Fruit fly (Drosophila melanogaster) whole organism, embryonic: ENCODE measurements around the gene Sox21a.

Source experiments
- Abd-B ChIP-seq: fragments of 200-800 bp; sonication (Bioruptor generic); optimal IDR thresholded peaks from 2 replicates; lab custom pipeline; 2018; ENCODE audit warnings: missing biosample characterization, mild to moderate bottlenecking, missing genetic modification characterization, moderate library complexity
- Aef1 ChIP-seq: fragments of 200-800 bp; sonication (Bioruptor generic); IDR thresholded peaks from 3 replicates; pipeline ENCODE4 v1.3.6; 2022; ENCODE audit warnings: missing biosample characterization, missing genetic modification characterization
- BEAF-32 ChIP-seq: fragments of 200-800 bp; sonication (Bioruptor generic); optimal IDR thresholded peaks from 3 replicates; lab custom pipeline; 2017; ENCODE audit warnings: missing biosample characterization, missing genetic modification characterization, mild to moderate bottlenecking, moderate library complexity, missing genetic modification reagents
- CG10321 ChIP-seq: fragments of 200-800 bp; sonication (Bioruptor generic); IDR thresholded peaks from 2 replicates; pipeline ENCODE4 v1.3.6; 2022; ENCODE audit warnings: missing biosample characterization, missing genetic modification characterization
- CG11456 ChIP-seq: fragments of 200-800 bp; sonication (Bioruptor generic); IDR thresholded peaks from 3 replicates; pipeline ENCODE4 v1.3.6; 2022; ENCODE audit warnings: missing biosample characterization, missing genetic modification characterization
- CG12155 ChIP-seq: fragments of 200-800 bp; sonication (Bioruptor generic); optimal IDR thresholded peaks from 3 replicates; lab custom pipeline; 2016; ENCODE audit warnings: missing biosample characterization, missing genetic modification characterization
- CG12769 ChIP-seq: fragments of 200-800 bp; sonication (Bioruptor generic); optimal IDR thresholded peaks from 2 replicates; lab custom pipeline; 2019; ENCODE audit warnings: missing biosample characterization, mild to moderate bottlenecking, missing genetic modification characterization, moderate library complexity
- CG13296 ChIP-seq: fragments of 200-800 bp; sonication (Bioruptor generic); optimal IDR thresholded peaks from 3 replicates; lab custom pipeline; 2018; ENCODE audit warnings: missing biosample characterization, mild to moderate bottlenecking, missing genetic modification characterization
- CG13624 ChIP-seq: fragments of 200-800 bp; sonication (Bioruptor generic); optimal IDR thresholded peaks from 2 replicates; lab custom pipeline; 2016; ENCODE audit warnings: missing biosample characterization, missing genetic modification characterization
- CG13775 ChIP-seq: fragments of 200-800 bp; sonication (Bioruptor generic); optimal IDR thresholded peaks from 3 replicates; lab custom pipeline; 2017; ENCODE audit warnings: missing biosample characterization, mild to moderate bottlenecking, missing genetic modification characterization
- CG14050 ChIP-seq: fragments of 200-800 bp; sonication (Bioruptor generic); IDR thresholded peaks from 3 replicates; pipeline ENCODE4 v1.3.6; 2022; ENCODE audit warnings: missing biosample characterization, missing genetic modification characterization
- CG15601 ChIP-seq: fragments of 200-800 bp; sonication (Bioruptor generic); optimal IDR thresholded peaks from 3 replicates; lab custom pipeline; 2019; ENCODE audit warnings: missing biosample characterization, mild to moderate bottlenecking, missing genetic modification characterization, moderate library complexity
- CG15696 ChIP-seq: fragments of 200-800 bp; sonication (Bioruptor generic); optimal IDR thresholded peaks from 2 replicates; lab custom pipeline; 2019; ENCODE audit warnings: missing biosample characterization, mild to moderate bottlenecking, missing genetic modification characterization, moderate library complexity
- CG18599 ChIP-seq: fragments of 200-800 bp; sonication (Bioruptor generic); optimal IDR thresholded peaks from 3 replicates; lab custom pipeline; 2017; ENCODE audit warnings: missing biosample characterization, missing genetic modification characterization, mild to moderate bottlenecking, moderate library complexity, missing genetic modification reagents
- CG2129 ChIP-seq: fragments of 200-800 bp; sonication (Bioruptor generic); IDR thresholded peaks from 2 replicates; pipeline ENCODE4 v1.3.6; 2022; ENCODE audit warnings: missing biosample characterization, missing genetic modification characterization; ENCODE audit not compliant: partially characterized antibody
- CG2202 ChIP-seq: fragments of 200-800 bp; sonication (Bioruptor generic); optimal IDR thresholded peaks from 2 replicates; lab custom pipeline; 2018; ENCODE audit warnings: missing biosample characterization, mild to moderate bottlenecking, missing genetic modification characterization
- CG2875 ChIP-seq: fragments of 200-800 bp; sonication (Bioruptor generic); optimal IDR thresholded peaks from 2 replicates; lab custom pipeline; 2017; ENCODE audit warnings: missing biosample characterization, mild to moderate bottlenecking, missing genetic modification characterization, missing genetic modification reagents
- CG3163 ChIP-seq: fragments of 200-800 bp; sonication (Bioruptor generic); optimal IDR thresholded peaks from 3 replicates; lab custom pipeline; 2016; ENCODE audit warnings: missing biosample characterization, missing genetic modification characterization
- CG32772 ChIP-seq: fragments of 200-800 bp; sonication (Bioruptor generic); IDR thresholded peaks from 2 replicates; pipeline ENCODE4 v1.3.6; 2022; ENCODE audit warnings: missing biosample characterization, missing genetic modification characterization
- CG34376 ChIP-seq: fragments of 200-800 bp; sonication (Bioruptor generic); optimal IDR thresholded peaks from 2 replicates; lab custom pipeline; 2018; ENCODE audit warnings: missing biosample characterization, mild to moderate bottlenecking, missing genetic modification characterization
- CG3838 ChIP-seq: fragments of 200-800 bp; sonication (Bioruptor generic); optimal IDR thresholded peaks from 3 replicates; lab custom pipeline; 2016; ENCODE audit warnings: missing biosample characterization, missing genetic modification characterization
- CG7357 ChIP-seq: fragments of 200-800 bp; sonication (Bioruptor generic); IDR thresholded peaks from 3 replicates; pipeline ENCODE4 v1.3.6; 2022; ENCODE audit warnings: missing biosample characterization, missing genetic modification characterization
- CG7372 ChIP-seq: fragments of 200-800 bp; sonication (Bioruptor generic); IDR thresholded peaks from 2 replicates; pipeline ENCODE4 v1.3.6; 2022; ENCODE audit warnings: missing biosample characterization, missing genetic modification characterization
- CTCF ChIP-seq: fragments of 200-800 bp; sonication (Bioruptor generic); optimal IDR thresholded peaks from 2 replicates; lab custom pipeline; 2017; ENCODE audit warnings: missing biosample characterization, mild to moderate bottlenecking, missing genetic modification characterization, moderate library complexity
- Dp ChIP-seq: fragments of 200-800 bp; sonication (Bioruptor generic); optimal IDR thresholded peaks from 2 replicates; lab custom pipeline; 2018; ENCODE audit warnings: missing biosample characterization, mild to moderate bottlenecking, missing genetic modification characterization, moderate library complexity
- HLH3B ChIP-seq: fragments of 200-800 bp; sonication (Bioruptor generic); IDR thresholded peaks from 2 replicates; pipeline ENCODE4 v1.3.6; 2022; ENCODE audit warnings: missing biosample characterization, missing genetic modification characterization
- Hr78 ChIP-seq, 2 experiments: fragments of 200-800 bp in 1 of 2; fragments of >200 bp in 1 of 2; sonication (Bioruptor generic) in 1 of 2; optimal IDR thresholded peaks; 2 replicates each; lab custom pipeline; 2017 to 2019; ENCODE audit warnings: missing biosample characterization in 2 of 2, missing genetic modification characterization in 2 of 2, mild to moderate bottlenecking in 1 of 2, moderate library complexity in 1 of 2
- Jarid2 ChIP-seq: fragments of 200-800 bp; sonication (Bioruptor generic); optimal IDR thresholded peaks from 3 replicates; lab custom pipeline; 2017; ENCODE audit warnings: mild to moderate bottlenecking, missing biosample characterization, missing genetic modification reagents, missing genetic modification characterization
- Mes4 ChIP-seq: fragments of 200-800 bp; sonication (Bioruptor generic); optimal IDR thresholded peaks from 2 replicates; lab custom pipeline; 2016; ENCODE audit warnings: missing biosample characterization, missing genetic modification characterization
- Mrtf ChIP-seq: fragments of 200-800 bp; sonication (Bioruptor generic); IDR thresholded peaks from 3 replicates; pipeline ENCODE4 v1.3.6; 2022; ENCODE audit warnings: missing biosample characterization, missing genetic modification characterization
- Six4 ChIP-seq: fragments of 200-800 bp; sonication (Bioruptor generic); optimal IDR thresholded peaks from 2 replicates; lab custom pipeline; 2016; ENCODE audit warnings: missing biosample characterization, missing genetic modification characterization
- Ssrp ChIP-seq: fragments of 200-800 bp; sonication (Bioruptor generic); optimal IDR thresholded peaks from 2 replicates; lab custom pipeline; 2018; ENCODE audit warnings: missing biosample characterization, mild to moderate bottlenecking, missing genetic modification characterization, moderate library complexity
- bbx ChIP-seq: fragments of 200-800 bp; sonication (Bioruptor generic); IDR thresholded peaks from 2 replicates; pipeline ENCODE4 v1.3.6; 2022; ENCODE audit warnings: missing biosample characterization, missing genetic modification characterization; ENCODE audit not compliant: partially characterized antibody
- disco-r ChIP-seq: fragments of 200-800 bp; sonication (Bioruptor generic); optimal IDR thresholded peaks from 2 replicates; lab custom pipeline; 2016; ENCODE audit warnings: missing biosample characterization, missing genetic modification characterization
- h ChIP-seq: fragments of >200 bp; optimal IDR thresholded peaks from 2 replicates; lab custom pipeline; 2017
- jumu ChIP-seq: fragments of 200-800 bp; sonication (Bioruptor generic); optimal IDR thresholded peaks from 3 replicates; lab custom pipeline; 2016; ENCODE audit warnings: missing biosample characterization, missing genetic modification characterization
- kah ChIP-seq: fragments of 200-800 bp; sonication (Bioruptor generic); optimal IDR thresholded peaks from 2 replicates; lab custom pipeline; 2018; ENCODE audit warnings: missing biosample characterization, mild to moderate bottlenecking, missing genetic modification characterization
- kay ChIP-seq: fragments of 200-800 bp; sonication (Bioruptor generic); optimal IDR thresholded peaks from 2 replicates; lab custom pipeline; 2016; ENCODE audit warnings: missing biosample characterization, missing genetic modification characterization
- knrl ChIP-seq: fragments of 200-800 bp; sonication (Bioruptor generic); IDR thresholded peaks from 3 replicates; pipeline ENCODE4 v1.3.6; 2022; ENCODE audit warnings: missing biosample characterization, missing genetic modification characterization; ENCODE audit not compliant: partially characterized antibody
- mam ChIP-seq: fragments of 200-800 bp; sonication (Bioruptor generic); optimal IDR thresholded peaks from 3 replicates; lab custom pipeline; 2016; ENCODE audit warnings: missing biosample characterization, missing genetic modification characterization
- odd ChIP-seq: fragments of 200-800 bp; sonication (Bioruptor generic); optimal IDR thresholded peaks from 2 replicates; lab custom pipeline; 2017; ENCODE audit warnings: missing biosample characterization, mild to moderate bottlenecking, missing genetic modification characterization
- pzg ChIP-seq: fragments of 200-800 bp; sonication (Bioruptor generic); optimal IDR thresholded peaks from 3 replicates; lab custom pipeline; 2018; ENCODE audit warnings: missing biosample characterization, mild to moderate bottlenecking, missing genetic modification characterization, moderate library complexity
- scrt ChIP-seq: fragments of 200-800 bp; sonication (Bioruptor generic); optimal IDR thresholded peaks from 2 replicates; lab custom pipeline; 2018; ENCODE audit warnings: missing biosample characterization, mild to moderate bottlenecking, missing genetic modification characterization, moderate library complexity
- sens-2 ChIP-seq: fragments of 200-800 bp; sonication (Bioruptor generic); IDR thresholded peaks from 2 replicates; pipeline ENCODE4 v1.3.6; 2022; ENCODE audit warnings: missing biosample characterization, missing genetic modification characterization
- sim ChIP-seq: fragments of 200-800 bp; sonication (Bioruptor generic); IDR thresholded peaks from 2 replicates; pipeline ENCODE4 v1.3.6; 2022; ENCODE audit warnings: missing biosample characterization, missing genetic modification characterization
- slou ChIP-seq: fragments of 200-800 bp; sonication (Bioruptor generic); optimal IDR thresholded peaks from 3 replicates; lab custom pipeline; 2016; ENCODE audit warnings: missing biosample characterization, missing genetic modification characterization
- ttk ChIP-seq: fragments of 200-800 bp; sonication (Bioruptor generic); IDR thresholded peaks from 2 replicates; pipeline ENCODE4 v2.1.2; 2022; ENCODE audit warnings: missing biosample characterization, missing genetic modification characterization
- usp ChIP-seq: fragments of >200 bp; optimal IDR thresholded peaks from 2 replicates; lab custom pipeline; 2017; ENCODE audit warnings: missing biosample characterization, missing genetic modification characterization
- vfl ChIP-seq: fragments of 200-800 bp; sonication (Bioruptor generic); optimal IDR thresholded peaks from 2 replicates; lab custom pipeline; 2016; ENCODE audit warnings: missing biosample characterization, missing genetic modification characterization
- zen ChIP-seq: fragments of 200-800 bp; sonication (Bioruptor generic); optimal IDR thresholded peaks from 3 replicates; lab custom pipeline; 2018; ENCODE audit warnings: missing biosample characterization, mild to moderate bottlenecking, missing genetic modification characterization, moderate library complexity
- zfh1 ChIP-seq: fragments of 200-800 bp; sonication (Bioruptor generic); IDR thresholded peaks from 3 replicates; pipeline ENCODE4 v1.3.6; 2022; ENCODE audit warnings: missing biosample characterization, missing genetic modification characterization

Gene Sox21a

dm6 chr3L:14111411-14111810 is 3.5 kb upstream of the Sox21a start (continued):
- 0 out of 2 replicates have a peak, but pooled peaks have one; percentile 27 for TF ChIP-seq sens-2
- TF ChIP-seq CTCF (GFP tag; lab: Kevin White, UChicago): peak; percentile 99
- peak; percentile 98 for TF ChIP-seq CG11456 (GFP tag; lab: Robert Waterston, UW)
- no peak for TF ChIP-seq sim
- peak; percentile 72 for TF ChIP-seq Ssrp (tag; lab: Kevin White, UChicago)
- peak; percentile 91 for TF ChIP-seq Mrtf (GFP tag; lab: Robert Waterston, UW)
- peak; percentile 88 for TF ChIP-seq Abd-B
- TF ChIP-seq odd (GFP tag; lab: Kevin White, UChicago): peak; percentile 18
- peak; percentile 82 for TF ChIP-seq Mes4 (GFP tag; lab: Kevin White, UChicago)
- peak; percentile 94 for TF ChIP-seq CG15696
- TF ChIP-seq mam (GFP tag; lab: Kevin White, UChicago): peak; percentile 89
- peak; percentile 76 for TF ChIP-seq CG13624 (GFP tag; lab: Kevin White, UChicago)
- peak; percentile 16 for TF ChIP-seq Dp (GFP tag; lab: Kevin White, UChicago)
- TF ChIP-seq HLH3B (GFP tag; lab: Robert Waterston, UW): peak; percentile 71; the same call in 1 of the 2 replicates
- peak; percentile 26 for TF ChIP-seq CG3838 (GFP tag; lab: Kevin White, UChicago)
- no peak for TF ChIP-seq bbx (GFP tag; lab: Robert Waterston, UW)
- TF ChIP-seq CG32772 (GFP tag; lab: Robert Waterston, UW): peak; percentile 82
- peak; percentile 82 for TF ChIP-seq zfh1
- peak; percentile 48; the same call in 1 of the 3 replicates for TF ChIP-seq CG7357 (GFP tag; lab: Robert Waterston, UW)
- no peak for TF ChIP-seq Hr78 (GFP tag; optimal IDR thresholded peaks at IDR 0.05; lab: Kevin White, UChicago)
- peak; percentile 80 for TF ChIP-seq CG3163
- TF ChIP-seq CG13296 (GFP tag; lab: Kevin White, UChicago): no peak
- peak; percentile 58 for TF ChIP-seq disco-r (GFP tag; lab: Kevin White, UChicago)
- TF ChIP-seq kay (GFP tag; lab: Kevin White, UChicago): peak; percentile 63
- peak; percentile 48 for TF ChIP-seq Jarid2 (GFP tag; lab: Kevin White, UChicago)
- peak; percentile 52 for TF ChIP-seq CG13775 (GFP tag; lab: Kevin White, UChicago)
- TF ChIP-seq pzg (GFP tag; lab: Kevin White, UChicago): peak; percentile 5
- peak; percentile 10 for TF ChIP-seq BEAF-32 (GFP tag; lab: Kevin White, UChicago)
- TF ChIP-seq CG10321 (GFP tag; lab: Robert Waterston, UW): no peak
- peak; percentile 74 for TF ChIP-seq CG7372 (GFP tag; lab: Robert Waterston, UW)
- TF ChIP-seq CG12769 (tag; lab: Kevin White, UChicago): peak; percentile 74
- TF ChIP-seq knrl (GFP tag; lab: Robert Waterston, UW): peak; percentile 82
- TF ChIP-seq vfl: peak; percentile 64
- TF ChIP-seq CG2202 (tag; lab: Kevin White, UChicago): peak; percentile 38
- peak; percentile 55; the same call in 2 of the 3 replicates for TF ChIP-seq CG14050 (GFP tag; lab: Robert Waterston, UW)
- no peak for TF ChIP-seq CG2129 (GFP tag; lab: Robert Waterston, UW)
- TF ChIP-seq zen: peak; percentile 91
- TF ChIP-seq Six4: peak; percentile 55
- TF ChIP-seq scrt: peak; percentile 14
- peak; percentile 82 for TF ChIP-seq CG15601
- peak; percentile 89 for TF ChIP-seq Aef1 (GFP tag; lab: Robert Waterston, UW)
- TF ChIP-seq slou (GFP tag; lab: Kevin White, UChicago): peak; percentile 83
- no peak for TF ChIP-seq CG18599
- TF ChIP-seq h (lab: Kevin White, UChicago): no peak
- TF ChIP-seq CG12155: peak; percentile 78
- peak; percentile 69; the same call in 1 of the 2 replicates for TF ChIP-seq ttk (GFP tag; lab: Robert Waterston, UW)
- TF ChIP-seq kah (GFP tag; lab: Kevin White, UChicago): no peak
- TF ChIP-seq CG2875 (GFP tag; lab: Kevin White, UChicago): peak; percentile 46
- no peak for TF ChIP-seq CG34376 (GFP tag; lab: Kevin White, UChicago)
- no peak for TF ChIP-seq usp (GFP tag; lab: Kevin White, UChicago)
- TF ChIP-seq jumu (GFP tag; lab: Kevin White, UChicago): peak; percentile 86
